Worm (Caenorhabditis elegans) whole organism, late embryonic: ENCODE results near the gene clec-61.

ENCODE experiments used
- C08G9.2 ChIP-seq: sonication (generic microtip); optimal IDR thresholded peaks from 2 replicates; lab custom pipeline; 2016; ENCODE audit warnings: mild to moderate bottlenecking, missing genetic modification characterization, moderate library complexity, missing compliant biosample characterization
- K02D7.2 ChIP-seq: sonication (generic microtip); optimal IDR thresholded peaks from 2 replicates; lab custom pipeline; 2017; ENCODE audit warnings: mild to moderate bottlenecking, missing genetic modification characterization, missing compliant biosample characterization
- K09A11.1 ChIP-seq: sonication (generic microtip); optimal IDR thresholded peaks from 2 replicates; lab custom pipeline; 2017; ENCODE audit warnings: antibody characterized with exemption, mild to moderate bottlenecking, missing genetic modification characterization, missing compliant biosample characterization; ENCODE audit not compliant: insufficient read depth
- T23F11.4 ChIP-seq: fragments of 200-800 bp; sonication (Bioruptor generic); optimal IDR thresholded peaks from 2 replicates; lab custom pipeline; 2018; ENCODE audit warnings: mild to moderate bottlenecking, missing genetic modification characterization, missing compliant biosample characterization
- Y22D7AL.16 ChIP-seq: sonication (generic microtip); optimal IDR thresholded peaks from 2 replicates; lab custom pipeline; 2016; ENCODE audit warnings: missing genetic modification characterization, missing compliant biosample characterization
- ahr-1 ChIP-seq: sonication (generic microtip); optimal IDR thresholded peaks from 2 replicates; lab custom pipeline; 2016; ENCODE audit warnings: missing genetic modification characterization, missing compliant biosample characterization
- ama-1 ChIP-seq: fragments of 150-350 bp; optimal IDR thresholded peaks from 2 replicates; lab custom pipeline; 2014
- ceh-14 ChIP-seq: sonication (generic microtip); optimal IDR thresholded peaks from 2 replicates; lab custom pipeline; 2016; ENCODE audit warnings: missing genotype, missing genetic modification characterization, missing compliant biosample characterization
- ceh-18 ChIP-seq: sonication (generic microtip); optimal IDR thresholded peaks from 2 replicates; lab custom pipeline; 2016; ENCODE audit warnings: missing genetic modification characterization, missing compliant biosample characterization
- ceh-2 ChIP-seq: sonication (generic microtip); optimal IDR thresholded peaks from 2 replicates; lab custom pipeline; 2016; ENCODE audit warnings: missing genotype, missing genetic modification characterization, missing compliant biosample characterization
- ceh-22 ChIP-seq: sonication (generic microtip); optimal IDR thresholded peaks from 2 replicates; lab custom pipeline; 2017; ENCODE audit warnings: missing biosample characterization, missing genetic modification characterization
- ceh-34 ChIP-seq: sonication (generic microtip); optimal IDR thresholded peaks from 2 replicates; lab custom pipeline; 2016; ENCODE audit warnings: mild to moderate bottlenecking, missing genetic modification characterization, missing compliant biosample characterization
- ceh-45 ChIP-seq: fragments of 200-800 bp; sonication (Bioruptor generic); IDR thresholded peaks from 2 replicates; pipeline ENCODE4 v1.3.6; 2022; ENCODE audit warnings: missing genetic modification reagents, missing genetic modification characterization, missing compliant biosample characterization
- ceh-48 ChIP-seq: sonication (generic microtip); optimal IDR thresholded peaks from 2 replicates; lab custom pipeline; 2016; ENCODE audit warnings: missing genetic modification characterization, inconsistent platforms, missing compliant biosample characterization
- ceh-6 ChIP-seq: fragments of 200-800 bp; sonication (Bioruptor generic); optimal IDR thresholded peaks from 2 replicates; lab custom pipeline; 2018; ENCODE audit warnings: mild to moderate bottlenecking, missing genetic modification characterization, missing compliant biosample characterization
- che-1 ChIP-seq: sonication (generic microtip); optimal IDR thresholded peaks from 2 replicates; lab custom pipeline; 2016; ENCODE audit warnings: mild to moderate bottlenecking, missing genetic modification characterization, missing compliant biosample characterization
- dve-1 ChIP-seq: sonication (generic microtip); optimal IDR thresholded peaks from 2 replicates; lab custom pipeline; 2017; ENCODE audit warnings: antibody characterized with exemption, mild to moderate bottlenecking, missing genetic modification characterization, missing compliant biosample characterization
- elt-2 ChIP-seq: sonication (generic microtip); optimal IDR thresholded peaks from 2 replicates; lab custom pipeline; 2016; ENCODE audit warnings: missing genetic modification reagents, missing genetic modification characterization, missing compliant biosample characterization
- eyg-1 ChIP-seq: sonication (generic microtip); optimal IDR thresholded peaks from 2 replicates; lab custom pipeline; 2016; ENCODE audit warnings: missing genotype, missing genetic modification characterization, missing compliant biosample characterization
- fkh-10 ChIP-seq: fragments of 150-350 bp; optimal IDR thresholded peaks from 2 replicates; lab custom pipeline; 2014; ENCODE audit warnings: missing biosample characterization, missing genetic modification reagents, missing genetic modification characterization
- fkh-6 ChIP-seq: sonication (generic microtip); optimal IDR thresholded peaks from 2 replicates; lab custom pipeline; 2016; ENCODE audit warnings: missing genetic modification characterization, missing compliant biosample characterization
- hlh-30 ChIP-seq: sonication (generic microtip); optimal IDR thresholded peaks from 2 replicates; lab custom pipeline; 2017; ENCODE audit warnings: antibody characterized with exemption, missing genetic modification characterization, missing compliant biosample characterization; ENCODE audit not compliant: insufficient read depth
- hlh-6 ChIP-seq: sonication (generic microtip); optimal IDR thresholded peaks from 2 replicates; lab custom pipeline; 2016; ENCODE audit warnings: missing genotype, missing genetic modification characterization, missing compliant biosample characterization
- madf-2 ChIP-seq: sonication (generic microtip); optimal IDR thresholded peaks from 2 replicates; lab custom pipeline; 2017; ENCODE audit warnings: missing genetic modification characterization, missing compliant biosample characterization
- nfya-1 ChIP-seq: sonication (generic microtip); optimal IDR thresholded peaks from 2 replicates; lab custom pipeline; 2017; ENCODE audit warnings: missing genetic modification characterization, mild to moderate bottlenecking, missing compliant biosample characterization, antibody characterized with exemption, moderate library complexity
- odd-2 ChIP-seq: sonication (generic microtip); optimal IDR thresholded peaks from 2 replicates; lab custom pipeline; 2017; ENCODE audit warnings: antibody characterized with exemption, mild to moderate bottlenecking, missing genetic modification characterization, missing compliant biosample characterization
- pha-2 ChIP-seq: sonication (generic microtip); optimal IDR thresholded peaks from 2 replicates; lab custom pipeline; 2017; ENCODE audit warnings: mild to moderate bottlenecking, missing genetic modification characterization, missing compliant biosample characterization
- pha-4 ChIP-seq: fragments of 150-350 bp; optimal IDR thresholded peaks from 2 replicates; lab custom pipeline; 2018; ENCODE audit warnings: missing biosample characterization, missing genetic modification reagents, missing genetic modification characterization
- pros-1 ChIP-seq: fragments of 150-350 bp; optimal IDR thresholded peaks from 2 replicates; lab custom pipeline; 2014; ENCODE audit warnings: missing biosample characterization, missing genetic modification reagents, missing genetic modification characterization
- sdc-2 ChIP-seq: sonication (generic microtip); optimal IDR thresholded peaks from 2 replicates; lab custom pipeline; 2016; ENCODE audit warnings: missing genotype, missing genetic modification characterization, missing compliant biosample characterization
- sox-4 ChIP-seq: sonication (generic microtip); optimal IDR thresholded peaks from 2 replicates; lab custom pipeline; 2017; ENCODE audit warnings: mild to moderate bottlenecking, missing genetic modification characterization, inconsistent platforms, missing compliant biosample characterization
- tbx-7 ChIP-seq: sonication (generic microtip); optimal IDR thresholded peaks from 2 replicates; lab custom pipeline; 2016; ENCODE audit warnings: missing genotype, missing genetic modification characterization, missing compliant biosample characterization
- ttx-3 ChIP-seq: sonication (generic microtip); optimal IDR thresholded peaks from 2 replicates; lab custom pipeline; 2016; ENCODE audit warnings: missing genetic modification reagents, missing genetic modification characterization, missing compliant biosample characterization
- unc-3 ChIP-seq, 2 experiments: fragments of 200-800 bp in 1 of 2; sonication (Bioruptor generic) in 1 of 2; sonication (generic microtip) in 1 of 2; conservative IDR thresholded peaks in 1 of 2; optimal IDR thresholded peaks in 1 of 2; 2 replicates each; pipeline versions ENCODE4 v1.3.6 to Lab custom; 2016 to 2022; ENCODE audit warnings: missing compliant biosample characterization in 2 of 2, missing genetic modification characterization in 2 of 2, missing genetic modification reagents in 1 of 2
- unc-42 ChIP-seq: sonication (generic microtip); optimal IDR thresholded peaks from 2 replicates; lab custom pipeline; 2016; ENCODE audit warnings: missing genotype, missing genetic modification characterization, missing compliant biosample characterization
- unc-86 ChIP-seq: sonication (generic microtip); optimal IDR thresholded peaks from 2 replicates; lab custom pipeline; 2016; ENCODE audit warnings: missing genetic modification characterization, missing compliant biosample characterization
- zip-5 ChIP-seq: sonication (generic microtip); optimal IDR thresholded peaks from 2 replicates; lab custom pipeline; 2016; ENCODE audit warnings: missing genetic modification characterization, missing compliant biosample characterization
- ztf-16 ChIP-seq: sonication (generic microtip); optimal IDR thresholded peaks from 2 replicates; lab custom pipeline; 2017; ENCODE audit warnings: missing genetic modification characterization, missing compliant biosample characterization

The clec-61 gene

DNA sequence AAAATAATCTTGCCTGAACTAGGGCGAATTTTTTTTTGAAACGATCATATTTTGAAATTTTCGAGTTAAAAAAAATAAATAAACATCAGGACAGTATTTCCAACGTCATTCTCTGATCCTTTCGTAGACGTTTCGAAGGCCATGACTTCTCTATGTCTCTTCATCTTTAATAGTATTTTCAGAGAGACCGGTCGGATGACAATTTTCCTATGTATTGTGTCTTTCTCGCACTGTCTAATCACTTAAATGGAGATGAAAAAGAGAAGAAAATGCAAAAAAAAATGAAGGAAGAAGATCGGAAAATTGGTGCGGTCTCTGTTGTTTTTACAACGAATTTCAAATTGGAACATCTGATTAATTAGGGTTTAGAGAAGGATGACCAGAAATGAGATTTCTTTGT is 34.8 kb upstream of the clec-61 start:
- TF ChIP-seq sdc-2 (tag; lab: Kevin White, UChicago) (no peak), K09A11.1 (no peak), nfya-1 (no peak), K02D7.2 (tag; lab: Kevin White, UChicago) (no peak), ttx-3 (tag; lab: Kevin White, UChicago) (no peak), pha-2 (tag; lab: Kevin White, UChicago) (no peak), ceh-14 (tag; lab: Kevin White, UChicago) (no peak), ceh-34 (tag; lab: Kevin White, UChicago) (no peak)

DNA sequence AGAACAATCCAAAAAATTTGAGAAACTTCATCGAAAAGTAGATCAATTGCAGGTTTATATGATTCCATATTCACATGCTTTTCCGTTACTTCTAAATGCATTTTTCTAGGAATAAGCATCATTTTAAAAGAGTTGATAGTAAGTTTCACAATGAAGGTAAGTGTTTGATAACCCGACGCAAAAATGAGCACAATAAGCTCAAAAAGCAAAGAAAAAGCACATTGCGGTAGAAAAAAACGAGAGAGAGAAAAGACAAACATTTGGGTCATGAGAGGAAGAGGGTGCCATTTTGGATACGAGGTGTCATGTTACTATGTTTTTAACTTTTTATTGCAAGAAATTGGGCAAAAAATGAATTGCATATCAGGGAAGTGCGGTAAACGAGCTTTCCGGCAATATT is 34.0 kb upstream of the clec-61 start, which contains the start of gene F59B10.6:
F59B10.6 (minus strand) TSS at position 101 of the 400 bp plus-strand sequence.
- TF ChIP-seq hlh-6 (tag; lab: Kevin White, UChicago) (no peak), C08G9.2 (tag; lab: Kevin White, UChicago) (no peak), ztf-16 (no peak), tbx-7 (tag; lab: Kevin White, UChicago) (no peak), ceh-6 (GFP tag; lab: Kevin White, UChicago) (no peak), ama-1 (lab: Kevin White, UChicago) (no peak)

ce11 chrII:10523583-10523982 is 33.2 kb upstream of the clec-61 start, which contains the start of gene F59B10.5:
Gene F59B10.5 (minus strand): TSS chrII:10523683.
- TF ChIP-seq unc-3 (GFP tag; conservative IDR thresholded peaks at IDR 0.05; lab: Robert Waterston, UW), result no peak
- TF ChIP-seq unc-3 (tag; optimal IDR thresholded peaks at IDR 0.05; lab: Kevin White, UChicago), result no peak
- no peak for TF ChIP-seq pros-1 (tag; lab: Kevin White, UChicago)
- no peak for TF ChIP-seq madf-2 (tag; lab: Kevin White, UChicago)
- no peak for TF ChIP-seq ceh-2 (tag; lab: Kevin White, UChicago)
- no peak for TF ChIP-seq elt-2 (tag; lab: Kevin White, UChicago)
- no peak for TF ChIP-seq ceh-18
- TF ChIP-seq dve-1 (tag; lab: Kevin White, UChicago), result no peak
- no peak for TF ChIP-seq che-1 (tag; lab: Kevin White, UChicago)
- no peak for TF ChIP-seq odd-2 (tag; lab: Kevin White, UChicago)
- no peak for TF ChIP-seq unc-42 (tag; lab: Kevin White, UChicago)

ce11 chrII:10523031-10523430 is 32.7 kb upstream of the clec-61 start:
- no peak for TF ChIP-seq ceh-48 (tag; lab: Kevin White, UChicago)
- TF ChIP-seq ceh-45 (GFP tag; lab: Robert Waterston, UW), result no peak
- TF ChIP-seq fkh-10 (GFP tag; lab: Kevin White, UChicago), result no peak
- TF ChIP-seq ceh-22 (tag; lab: Kevin White, UChicago), result no peak
- no peak for TF ChIP-seq elt-2 (tag; lab: Kevin White, UChicago)
- no peak for TF ChIP-seq fkh-6 (tag; lab: Kevin White, UChicago)
- TF ChIP-seq unc-86 (tag; lab: Kevin White, UChicago), result no peak
- TF ChIP-seq zip-5 (tag; lab: Kevin White, UChicago), result no peak
- TF ChIP-seq sox-4 (tag; lab: Kevin White, UChicago), result no peak
- TF ChIP-seq eyg-1, result no peak
- TF ChIP-seq Y22D7AL.16, result no peak
- TF ChIP-seq ceh-6 (GFP tag; lab: Kevin White, UChicago), result no peak
- no peak for TF ChIP-seq ahr-1 (tag; lab: Kevin White, UChicago)
- TF ChIP-seq pha-4, result no peak
- no peak for TF ChIP-seq hlh-30 (tag; lab: Kevin White, UChicago)
- TF ChIP-seq T23F11.4, result no peak
- TF ChIP-seq, all 69 proteins: peak for 0
